Worm (Caenorhabditis elegans): ENCODE data around the gene ZK1127.5.
"Not testable (repeated sequence)": the region's sequence is repeated elsewhere in the genome, so short reads cannot be mapped to it uniquely, and the experiment has no call there.

DNA sequence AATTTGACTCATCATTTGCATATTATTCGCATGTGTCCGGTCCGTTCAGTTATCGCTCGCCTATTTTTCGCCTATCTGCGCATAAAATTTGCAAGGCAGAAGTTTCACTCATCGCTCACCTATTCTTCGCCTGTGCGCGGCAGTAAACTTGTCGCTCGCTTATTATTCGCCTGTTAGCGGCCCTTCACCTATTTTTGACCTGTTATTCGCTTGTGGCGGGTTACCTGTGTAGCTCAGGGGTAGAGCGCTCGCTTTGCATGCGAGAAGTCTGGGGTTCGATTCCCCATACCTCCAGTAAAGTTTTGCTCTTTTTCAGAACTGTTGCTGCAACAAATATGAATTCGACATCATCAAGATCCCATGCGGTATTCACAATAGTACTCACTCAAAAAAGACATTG, 49.1 kb upstream of the ZK1127.5 start:
- peak; percentile 89 for TF ChIP-seq tbx-37 (GFP tag; conservative IDR thresholded peaks at IDR 0.05)
- not testable (repeated sequence) for TF ChIP-seq ama-1 (optimal IDR thresholded peaks at IDR 0.05)
- TF ChIP-seq tra-4 (tag; optimal IDR thresholded peaks at IDR 0.05): peak; percentile 72
- peak; percentile 77 for TF ChIP-seq ceh-13 (GFP tag; optimal IDR thresholded peaks at IDR 0.05)
- peak; percentile 97 for TF ChIP-seq scrt-1 (GFP tag; IDR thresholded peaks at IDR 0.05)
- TF ChIP-seq B0310.2 (tag; optimal IDR thresholded peaks at IDR 0.05): peak; percentile 78
- TF ChIP-seq aly-1 (tag; optimal IDR thresholded peaks at IDR 0.05): peak; percentile 81
- peak; percentile 67 for TF ChIP-seq hnd-1 (tag; optimal IDR thresholded peaks at IDR 0.05)
- TF ChIP-seq flt-1 (GFP tag; IDR thresholded peaks at IDR 0.05): peak; percentile 98
- TF ChIP-seq sea-1 (GFP tag; conservative IDR thresholded peaks at IDR 0.05): peak; percentile 96
- peak; percentile 96 for TF ChIP-seq pes-1 (GFP tag; IDR thresholded peaks at IDR 0.05)
- peak; percentile 97 for TF ChIP-seq ceh-36 (tag; optimal IDR thresholded peaks at IDR 0.05)
- TF ChIP-seq tbx-11 (GFP tag; IDR thresholded peaks at IDR 0.05): peak; percentile 90
- peak; percentile 80 for TF ChIP-seq F13C5.2 (tag; optimal IDR thresholded peaks at IDR 0.05)

Measured in whole organism, early embryonic.